Fruit fly (Drosophila melanogaster) whole organism, pupa: ENCODE data around the gene Idgf4.

Experiments
- CG10348 ChIP-seq: fragments of 200-800 bp; sonication (Bioruptor generic); IDR thresholded peaks from 2 replicates; pipeline ENCODE4 v1.3.6; 2022; ENCODE audit warnings: missing biosample characterization, missing genetic modification characterization
- CG12605 ChIP-seq: fragments of 200-800 bp; sonication (Bioruptor generic); IDR thresholded peaks from 2 replicates; pipeline ENCODE4 v1.3.6; 2022; ENCODE audit warnings: missing biosample characterization, missing genetic modification characterization
- CG13204 ChIP-seq: fragments of 200-800 bp; sonication (Bioruptor generic); optimal IDR thresholded peaks from 2 replicates; lab custom pipeline; 2018; ENCODE audit warnings: missing biosample characterization, mild to moderate bottlenecking, missing genetic modification characterization, moderate library complexity
- CG14655 ChIP-seq: fragments of 200-800 bp; sonication (Bioruptor generic); optimal IDR thresholded peaks from 3 replicates; lab custom pipeline; 2017; ENCODE audit warnings: mild to moderate bottlenecking, missing biosample characterization, missing genetic modification reagents, missing genetic modification characterization
- CG15710 ChIP-seq: fragments of 200-800 bp; sonication (Bioruptor generic); optimal IDR thresholded peaks from 2 replicates; lab custom pipeline; 2018; ENCODE audit warnings: missing biosample characterization, mild to moderate bottlenecking, missing genetic modification characterization, moderate library complexity
- CG17806 ChIP-seq: fragments of 200-800 bp; sonication (Bioruptor generic); optimal IDR thresholded peaks from 2 replicates; lab custom pipeline; 2018; ENCODE audit warnings: missing biosample characterization, mild to moderate bottlenecking, missing genetic modification characterization, moderate library complexity
- CG32121 ChIP-seq: fragments of 200-800 bp; sonication (Bioruptor generic); IDR thresholded peaks from 2 replicates; pipeline ENCODE4 v1.3.6; 2022; ENCODE audit warnings: missing biosample characterization, missing genetic modification characterization
- CG34367 ChIP-seq: fragments of 200-800 bp; sonication (Bioruptor generic); optimal IDR thresholded peaks from 2 replicates; lab custom pipeline; 2018; ENCODE audit warnings: missing biosample characterization, mild to moderate bottlenecking, missing genetic modification characterization
- CG4496 ChIP-seq: fragments of 200-800 bp; sonication (Bioruptor generic); IDR thresholded peaks from 3 replicates; pipeline ENCODE4 v1.3.6; 2022; ENCODE audit warnings: missing biosample characterization, missing genetic modification characterization
- CG8159 ChIP-seq: fragments of 200-800 bp; sonication (Bioruptor generic); optimal IDR thresholded peaks from 3 replicates; lab custom pipeline; 2018; ENCODE audit warnings: missing biosample characterization, mild to moderate bottlenecking, missing genetic modification characterization, moderate library complexity
- CG8301 ChIP-seq: fragments of 200-800 bp; sonication (Bioruptor generic); optimal IDR thresholded peaks from 2 replicates; lab custom pipeline; 2018; ENCODE audit warnings: missing biosample characterization, mild to moderate bottlenecking, missing genetic modification characterization
- CG9948 ChIP-seq: fragments of 200-800 bp; sonication (Bioruptor generic); optimal IDR thresholded peaks from 2 replicates; lab custom pipeline; 2018; ENCODE audit warnings: missing biosample characterization, mild to moderate bottlenecking, missing genetic modification characterization, moderate library complexity
- D1 ChIP-seq: fragments of 200-800 bp; sonication (Bioruptor generic); optimal IDR thresholded peaks from 2 replicates; lab custom pipeline; 2018; ENCODE audit warnings: missing biosample characterization, mild to moderate bottlenecking, missing genetic modification characterization, moderate library complexity
- EcR ChIP-seq: fragments of 200-800 bp; sonication (Bioruptor generic); optimal IDR thresholded peaks from 3 replicates; lab custom pipeline; 2019; ENCODE audit warnings: missing biosample characterization, missing genetic modification characterization, mild to moderate bottlenecking, moderate library complexity, missing genetic modification reagents
- Ets98B ChIP-seq: fragments of 200-800 bp; sonication (Bioruptor generic); IDR thresholded peaks from 2 replicates; pipeline ENCODE4 v1.3.6; 2022; ENCODE audit warnings: missing biosample characterization, missing genetic modification characterization
- Pif1A ChIP-seq: fragments of 200-800 bp; sonication (Bioruptor generic); optimal IDR thresholded peaks from 3 replicates; lab custom pipeline; 2016; ENCODE audit warnings: missing biosample characterization, missing genetic modification characterization
- Pif1B ChIP-seq: fragments of 200-800 bp; sonication (Bioruptor generic); optimal IDR thresholded peaks from 3 replicates; lab custom pipeline; 2016; ENCODE audit warnings: missing biosample characterization, missing genetic modification characterization
- Snoo ChIP-seq: fragments of 200-800 bp; sonication (Bioruptor generic); optimal IDR thresholded peaks from 3 replicates; lab custom pipeline; 2017; ENCODE audit warnings: missing biosample characterization, mild to moderate bottlenecking, missing genetic modification characterization, inconsistent platforms
- fd96Ca ChIP-seq: fragments of 200-800 bp; sonication (Bioruptor generic); IDR thresholded peaks from 3 replicates; pipeline ENCODE4 v1.3.6; 2022; ENCODE audit warnings: missing biosample characterization, missing genetic modification characterization
- gl ChIP-seq: fragments of 200-800 bp; sonication (Bioruptor generic); optimal IDR thresholded peaks from 2 replicates; lab custom pipeline; 2018; ENCODE audit warnings: missing biosample characterization, mild to moderate bottlenecking, missing genetic modification characterization
- rn ChIP-seq: fragments of 200-800 bp; sonication (Bioruptor generic); IDR thresholded peaks from 2 replicates; pipeline ENCODE4 v1.3.6; 2022; ENCODE audit warnings: missing biosample characterization, missing genetic modification characterization

Idgf4 gene

DNA sequence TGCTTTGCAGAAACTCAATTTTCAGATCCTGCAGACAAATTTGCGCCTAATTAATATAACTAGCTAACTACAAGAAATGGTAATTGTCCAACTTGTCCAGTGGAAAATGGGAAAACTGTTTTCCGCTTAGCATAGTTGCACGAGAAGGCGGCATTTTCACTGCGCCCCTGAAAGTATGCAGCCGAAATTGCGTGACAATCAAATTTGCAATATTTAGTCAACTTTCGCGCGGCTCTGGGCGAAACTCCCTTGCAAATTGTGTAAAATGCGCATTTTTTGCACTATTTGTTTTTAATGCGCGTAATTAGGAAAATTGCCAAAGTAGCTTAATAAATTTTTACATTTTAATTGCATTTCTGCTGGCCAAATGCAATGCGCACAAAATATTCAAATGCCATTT lies 41.1 kb downstream of the Idgf4 start:
- TF ChIP-seq CG10348 (GFP tag; lab: Robert Waterston, UW) = no peak

dm6 chrX:9885363-9885762 lies 45.4 kb downstream of the Idgf4 start:
- no peak for TF ChIP-seq CG8301 (tag; lab: Kevin White, UChicago)
- no peak for TF ChIP-seq Pif1B (GFP tag; lab: Kevin White, UChicago)
- TF ChIP-seq EcR (GFP tag; lab: Kevin White, UChicago) = peak; percentile 46
- TF ChIP-seq Ets98B (GFP tag; lab: Robert Waterston, UW) = no peak

dm6 chrX:9884221-9884620 lies 46.5 kb downstream of the Idgf4 start, which contains the start of gene CG9691:
CG9691 (plus strand) TSS chrX:9884442.
- TF ChIP-seq Pif1A (GFP tag; lab: Kevin White, UChicago) (peak; percentile 33), CG32121 (GFP tag; lab: Robert Waterston, UW) (peak; percentile 56), Ets98B (GFP tag; lab: Robert Waterston, UW) (peak; percentile 67), CG8159 (tag; lab: Kevin White, UChicago) (peak; percentile 18), D1 (no peak), CG15710 (tag; lab: Kevin White, UChicago) (peak; percentile 35), CG17806 (tag; lab: Kevin White, UChicago) (peak; percentile 23), fd96Ca (GFP tag; lab: Robert Waterston, UW) (peak; percentile 52; the same call in 1 of the 3 replicates), rn (no peak), EcR (GFP tag; lab: Kevin White, UChicago) (peak; percentile 58), CG12605 (no peak), CG9948 (no peak), CG8301 (tag; lab: Kevin White, UChicago) (peak; percentile 5), CG14655 (GFP tag; lab: Kevin White, UChicago) (peak; percentile 28), CG13204 (GFP tag; lab: Kevin White, UChicago) (peak; percentile 63), CG4496 (peak; percentile 68; the same call in 2 of the 3 replicates)
- TF ChIP-seq, all 21 proteins: peak for 12

dm6 chrX:9882900-9883299 lies 47.8 kb downstream of the Idgf4 start:
- TF ChIP-seq CG9948 (no peak), CG8159 (tag; lab: Kevin White, UChicago) (no peak), CG4496 (no peak), CG12605 (no peak)

- no peak for TF ChIP-seq CG8301 (tag; lab: Kevin White, UChicago)
- TF ChIP-seq EcR (GFP tag; lab: Kevin White, UChicago) = peak; percentile 40
- no peak for TF ChIP-seq CG17806 (tag; lab: Kevin White, UChicago)
- peak; percentile 14 for TF ChIP-seq CG13204 (GFP tag; lab: Kevin White, UChicago)
These were observed 49.0 kb downstream of the Idgf4 start, which contains the start of gene CG9689 for dm6 chrX:9881746-9882145. CG9689 (plus strand) TSS chrX:9881953.

DNA sequence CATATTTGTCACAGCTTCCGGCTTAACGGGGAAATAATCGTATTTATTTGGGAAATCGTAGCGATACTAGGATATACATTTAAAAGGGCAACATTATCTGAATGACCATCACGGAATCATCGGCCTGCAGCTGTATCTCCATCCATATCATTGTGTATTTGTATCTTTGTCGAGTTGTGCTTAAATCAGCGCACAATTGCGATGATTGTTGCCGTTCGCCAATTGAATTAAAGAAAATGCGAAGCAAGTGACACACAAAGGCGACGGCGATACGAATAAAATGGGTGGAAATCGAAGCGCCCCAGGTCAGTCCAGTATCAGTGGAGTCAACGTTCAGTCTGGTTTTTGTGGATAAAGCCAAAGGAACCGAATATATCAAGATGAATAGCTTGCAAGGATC lies 51.2 kb downstream of the Idgf4 start, which contains the start of gene CG9686:
CG9686 (plus strand) TSS at position 301 of the 400 bp plus-strand sequence.
- TF ChIP-seq CG32121 (GFP tag; lab: Robert Waterston, UW) (no peak), CG14655 (GFP tag; lab: Kevin White, UChicago) (no peak), CG10348 (GFP tag; lab: Robert Waterston, UW) (no peak), Pif1B (GFP tag; lab: Kevin White, UChicago) (no peak), CG34367 (no peak), CG12605 (no peak), CG8301 (tag; lab: Kevin White, UChicago) (no peak), gl (tag; lab: Kevin White, UChicago) (no peak)

DNA sequence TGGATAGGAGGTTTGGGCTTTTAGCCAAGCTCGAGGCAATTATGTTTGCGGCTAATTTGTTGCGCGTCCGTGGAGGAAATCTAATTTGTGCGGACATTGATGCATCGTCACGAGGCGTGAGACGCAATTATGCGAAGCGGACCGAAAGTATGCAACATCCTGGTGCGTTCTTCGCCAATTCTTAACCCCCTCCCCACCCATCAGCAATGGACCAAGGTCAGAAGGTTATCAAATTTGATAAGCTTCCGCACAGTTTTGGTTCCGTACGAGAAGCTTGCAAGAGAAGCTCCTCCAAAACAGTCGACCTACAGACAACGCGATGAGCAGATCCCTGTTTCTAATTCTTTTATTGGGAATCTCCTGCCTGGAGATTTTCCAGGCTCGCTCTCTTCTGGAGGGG lies 52.6 kb downstream of the Idgf4 start, which contains the start of gene CG1468:
CG1468 (plus strand) TSS at position 298 of the 400 bp plus-strand sequence.
- no peak for TF ChIP-seq CG12605
- no peak for TF ChIP-seq CG4496
- no peak for TF ChIP-seq CG9948
- TF ChIP-seq fd96Ca (GFP tag; lab: Robert Waterston, UW) = no peak
- TF ChIP-seq Pif1B (GFP tag; lab: Kevin White, UChicago) = no peak
- no peak for TF ChIP-seq CG8159 (tag; lab: Kevin White, UChicago)
- no peak for TF ChIP-seq CG10348 (GFP tag; lab: Robert Waterston, UW)
- no peak for TF ChIP-seq CG14655 (GFP tag; lab: Kevin White, UChicago)
- no peak for TF ChIP-seq EcR (GFP tag; lab: Kevin White, UChicago)
- no peak for TF ChIP-seq Snoo (tag; lab: Kevin White, UChicago)
- no peak for TF ChIP-seq Ets98B (GFP tag; lab: Robert Waterston, UW)
- no peak for TF ChIP-seq Pif1A (GFP tag; lab: Kevin White, UChicago)
- no peak for TF ChIP-seq CG32121 (GFP tag; lab: Robert Waterston, UW)
- no peak for TF ChIP-seq CG13204 (GFP tag; lab: Kevin White, UChicago)
- no peak for TF ChIP-seq CG15710 (tag; lab: Kevin White, UChicago)
- TF ChIP-seq CG34367 = no peak
- no peak for TF ChIP-seq gl (tag; lab: Kevin White, UChicago)
- no peak for TF ChIP-seq rn
- no peak for TF ChIP-seq CG17806 (tag; lab: Kevin White, UChicago)
